Worm (Caenorhabditis elegans) whole organism, L4 larva: Measurements from ENCODE around the gene madf-8.
A peak's percentile ranks its signal among the peaks of the same experiment; 100 is the strongest.

Experiments used
- R02D3.7 ChIP-seq: fragments of 150-350 bp; sonication (generic microtip); optimal IDR thresholded peaks from 3 replicates; lab custom pipeline; 2014; ENCODE audit warnings: missing biosample characterization, missing genetic modification characterization
- T26A8.4 ChIP-seq: fragments of 200-800 bp; sonication (Bioruptor generic); IDR thresholded peaks from 2 replicates; pipeline ENCODE4 v1.3.6; 2022; ENCODE audit warnings: missing genetic modification characterization, missing compliant biosample characterization
- Y75B8A.6 ChIP-seq: fragments of 200-800 bp; sonication (Bioruptor generic); IDR thresholded peaks from 2 replicates; pipeline ENCODE4 v1.3.6; 2022; ENCODE audit warnings: missing genetic modification reagents, missing genetic modification characterization, missing compliant biosample characterization
- ZK546.5 ChIP-seq, 2 experiments: sonication (generic microtip); optimal IDR thresholded peaks; 2 replicates each; lab custom pipeline; 2017; ENCODE audit warnings: missing biosample characterization in 2 of 2, missing genetic modification characterization in 2 of 2
- aly-2 ChIP-seq: sonication (generic microtip); optimal IDR thresholded peaks from 2 replicates; lab custom pipeline; 2018; ENCODE audit warnings: missing biosample characterization, missing genetic modification characterization
- arid-1 ChIP-seq: fragments of 200-800 bp; sonication (Bioruptor generic); conservative IDR thresholded peaks from 2 replicates; pipeline ENCODE4 v1.3.6; 2022; ENCODE audit warnings: missing genetic modification reagents, missing genetic modification characterization, missing compliant biosample characterization
- attf-4 ChIP-seq: sonication (generic microtip); optimal IDR thresholded peaks from 3 replicates; lab custom pipeline; 2017; ENCODE audit warnings: missing biosample characterization, missing genetic modification characterization
- ceh-20 ChIP-seq: fragments of 200-800 bp; sonication (Bioruptor generic); IDR thresholded peaks from 2 replicates; pipeline ENCODE4 v1.3.6; 2022; ENCODE audit warnings: missing genetic modification reagents, missing genetic modification characterization, missing compliant biosample characterization
- ceh-62 ChIP-seq: sonication (generic microtip); optimal IDR thresholded peaks from 2 replicates; lab custom pipeline; 2017; ENCODE audit warnings: missing biosample characterization, missing genetic modification characterization
- ceh-82 ChIP-seq: sonication (generic microtip); optimal IDR thresholded peaks from 2 replicates; lab custom pipeline; 2017; ENCODE audit warnings: missing biosample characterization, missing genetic modification characterization
- ces-1 ChIP-seq: fragments of 150-350 bp; sonication (generic microtip); optimal IDR thresholded peaks from 4 replicates; lab custom pipeline; 2014; ENCODE audit warnings: missing biosample characterization, missing genetic modification reagents, missing genetic modification characterization
- daf-12 ChIP-seq: fragments of 150-350 bp; optimal IDR thresholded peaks from 2 replicates; lab custom pipeline; 2014; ENCODE audit warnings: missing biosample characterization, missing genetic modification reagents, missing genetic modification characterization
- daf-8 ChIP-seq: fragments of 200-800 bp; sonication (Bioruptor generic); IDR thresholded peaks from 2 replicates; pipeline ENCODE4 v1.3.6; 2022; ENCODE audit warnings: missing genetic modification characterization, missing compliant biosample characterization
- dmd-8 ChIP-seq: fragments of 200-800 bp; sonication (Bioruptor generic); IDR thresholded peaks from 2 replicates; pipeline ENCODE4 v1.3.6; 2022; ENCODE audit warnings: missing genetic modification characterization, missing compliant biosample characterization
- dpl-1 ChIP-seq: fragments of 150-350 bp; optimal IDR thresholded peaks from 2 replicates; lab custom pipeline; 2014; ENCODE audit warnings: missing biosample characterization, missing genetic modification reagents, missing genetic modification characterization
- duxl-1 ChIP-seq: sonication (generic microtip); optimal IDR thresholded peaks from 2 replicates; lab custom pipeline; 2016; ENCODE audit warnings: mild to moderate bottlenecking, missing genetic modification characterization, moderate library complexity, missing compliant biosample characterization; ENCODE audit not compliant: poor library complexity
- dve-1 ChIP-seq: sonication (generic microtip); optimal IDR thresholded peaks from 2 replicates; lab custom pipeline; 2017; ENCODE audit warnings: antibody characterized with exemption, mild to moderate bottlenecking, missing genetic modification characterization, missing compliant biosample characterization; ENCODE audit not compliant: insufficient read depth
- egl-43 ChIP-seq: fragments of 200-800 bp; sonication (Bioruptor generic); IDR thresholded peaks from 2 replicates; pipeline ENCODE4 v1.3.6; 2022; ENCODE audit warnings: missing genetic modification reagents, missing genetic modification characterization, missing compliant biosample characterization
- fkh-10 ChIP-seq: fragments of 150-350 bp; optimal IDR thresholded peaks from 2 replicates; lab custom pipeline; 2014; ENCODE audit warnings: missing biosample characterization, missing genetic modification reagents, missing genetic modification characterization
- fos-1 ChIP-seq: fragments of 150-350 bp; optimal IDR thresholded peaks from 2 replicates; lab custom pipeline; 2014; ENCODE audit warnings: missing biosample characterization, missing genetic modification characterization
- gei-8 ChIP-seq: fragments of 200-800 bp; sonication (Bioruptor generic); optimal IDR thresholded peaks from 2 replicates; lab custom pipeline; 2018; ENCODE audit warnings: mild to moderate bottlenecking, missing genetic modification characterization, missing compliant biosample characterization
- hif-1 ChIP-seq, 2 experiments: sonication (generic microtip); optimal IDR thresholded peaks; 2 replicates each; lab custom pipeline; 2016 to 2017; ENCODE audit warnings: missing compliant biosample characterization in 2 of 2, missing genetic modification characterization in 2 of 2, missing genetic modification reagents in 2 of 2, missing genotype in 2 of 2, mild to moderate bottlenecking in 1 of 2
- hlh-30 ChIP-seq: sonication (generic microtip); optimal IDR thresholded peaks from 2 replicates; lab custom pipeline; 2017; ENCODE audit warnings: antibody characterized with exemption, mild to moderate bottlenecking, missing genetic modification characterization, missing compliant biosample characterization; ENCODE audit not compliant: insufficient read depth
- lim-7 ChIP-seq: fragments of 200-800 bp; sonication (Bioruptor generic); IDR thresholded peaks from 2 replicates; pipeline ENCODE4 v1.3.6; 2022; ENCODE audit warnings: missing genetic modification characterization, missing compliant biosample characterization
- lin-13 ChIP-seq: fragments of 150-350 bp; optimal IDR thresholded peaks from 2 replicates; lab custom pipeline; 2014; ENCODE audit warnings: missing biosample characterization, missing genetic modification reagents, missing genetic modification characterization
- lin-29 ChIP-seq: fragments of 200-800 bp; sonication (Bioruptor generic); IDR thresholded peaks from 2 replicates; pipeline ENCODE4 v1.3.6; 2022; ENCODE audit warnings: missing genetic modification reagents, missing genetic modification characterization, missing compliant biosample characterization
- lin-38 ChIP-seq: fragments of 200-800 bp; sonication (Bioruptor generic); IDR thresholded peaks from 2 replicates; pipeline ENCODE4 v1.3.6; 2022; ENCODE audit warnings: missing genetic modification reagents, missing genetic modification characterization, missing compliant biosample characterization
- lsy-2 ChIP-seq, 2 experiments: fragments of 150-350 bp in 1 of 2; sonication (generic microtip) in 1 of 2; optimal IDR thresholded peaks; 2 replicates each; lab custom pipeline; 2014 to 2017; ENCODE audit warnings: missing biosample characterization in 2 of 2, missing genetic modification characterization in 2 of 2
- mdl-1 ChIP-seq, 2 experiments: fragments of 150-350 bp in 1 of 2; sonication (generic microtip) in 1 of 2; optimal IDR thresholded peaks; 2 replicates each; lab custom pipeline; 2014 to 2017; ENCODE audit warnings: missing biosample characterization in 2 of 2, missing genetic modification characterization in 2 of 2
- mes-2 ChIP-seq: sonication (generic microtip); optimal IDR thresholded peaks from 2 replicates; lab custom pipeline; 2016; ENCODE audit warnings: missing genotype, mild to moderate bottlenecking, missing genetic modification characterization, missing compliant biosample characterization; ENCODE audit not compliant: poor library complexity, severe bottlenecking
- nhr-102 ChIP-seq: sonication (generic microtip); optimal IDR thresholded peaks from 2 replicates; lab custom pipeline; 2016; ENCODE audit warnings: mild to moderate bottlenecking, missing genetic modification characterization, moderate library complexity, missing compliant biosample characterization
- nhr-11 ChIP-seq: fragments of 150-350 bp; optimal IDR thresholded peaks from 2 replicates; lab custom pipeline; 2014; ENCODE audit warnings: missing biosample characterization, missing genetic modification characterization
- nhr-111 ChIP-seq: fragments of 200-800 bp; sonication (Bioruptor generic); optimal IDR thresholded peaks from 2 replicates; lab custom pipeline; 2018; ENCODE audit warnings: mild to moderate bottlenecking, missing genetic modification characterization, missing compliant biosample characterization
- nhr-25 ChIP-seq: sonication (generic microtip); optimal IDR thresholded peaks from 2 replicates; lab custom pipeline; 2017; ENCODE audit warnings: missing genetic modification characterization, mild to moderate bottlenecking, missing compliant biosample characterization, antibody characterized with exemption, moderate library complexity, borderline replicate concordance; ENCODE audit not compliant: insufficient read depth
- nhr-28 ChIP-seq: fragments of 150-350 bp; optimal IDR thresholded peaks from 2 replicates; lab custom pipeline; 2014; ENCODE audit warnings: missing biosample characterization, missing genetic modification characterization
- nhr-41 ChIP-seq: fragments of 200-800 bp; sonication (Bioruptor generic); IDR thresholded peaks from 2 replicates; pipeline ENCODE4 v1.3.6; 2022; ENCODE audit warnings: missing genetic modification reagents, missing genetic modification characterization, missing compliant biosample characterization
- nhr-6 ChIP-seq: fragments of 150-350 bp; optimal IDR thresholded peaks from 2 replicates; lab custom pipeline; 2014; ENCODE audit warnings: missing biosample characterization, missing genetic modification characterization
- rbr-2 ChIP-seq: sonication (generic microtip); optimal IDR thresholded peaks from 2 replicates; lab custom pipeline; 2016; ENCODE audit warnings: missing genotype, missing genetic modification characterization, missing compliant biosample characterization
- sdz-12 ChIP-seq: fragments of 200-800 bp; sonication (Bioruptor generic); optimal IDR thresholded peaks from 2 replicates; lab custom pipeline; 2018; ENCODE audit warnings: mild to moderate bottlenecking, missing genetic modification characterization, missing compliant biosample characterization
- tra-1 ChIP-seq: fragments of 200-800 bp; sonication (Bioruptor generic); IDR thresholded peaks from 2 replicates; pipeline ENCODE4 v1.3.6; 2022; ENCODE audit warnings: missing genetic modification reagents, missing genetic modification characterization, missing compliant biosample characterization
- zag-1 ChIP-seq: fragments of 150-350 bp; optimal IDR thresholded peaks from 2 replicates; lab custom pipeline; 2014; ENCODE audit warnings: missing biosample characterization, missing genetic modification characterization

Gene madf-8

DNA sequence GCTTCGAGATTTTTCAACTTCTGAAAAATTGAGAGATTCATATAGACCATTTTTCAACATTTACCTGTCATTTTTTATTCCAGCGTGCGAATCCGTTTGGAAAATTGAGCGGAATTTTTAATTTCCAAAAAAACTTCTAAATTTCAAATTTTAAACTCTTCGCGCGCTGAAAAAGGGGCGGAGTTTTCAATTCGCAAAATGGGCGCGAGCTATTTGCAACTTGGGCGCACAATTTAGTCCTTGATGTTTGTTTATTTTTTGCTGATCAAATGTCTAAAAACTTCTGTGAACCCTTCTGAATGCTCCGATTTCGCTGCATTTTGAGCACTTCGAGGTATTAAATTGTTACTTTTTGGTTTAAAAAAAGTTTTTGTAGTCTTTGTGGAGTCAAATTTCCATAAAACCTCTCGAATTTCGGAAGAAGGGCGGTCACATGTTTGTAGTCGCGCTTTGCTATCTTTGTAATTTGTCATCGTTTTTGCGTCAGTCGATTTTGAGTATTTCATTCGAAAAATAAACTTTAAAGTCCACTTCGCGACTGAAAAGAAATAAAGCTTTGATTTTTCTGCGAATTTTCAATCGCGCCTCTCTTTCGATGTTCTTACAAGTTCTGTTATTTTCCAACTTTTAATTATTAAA lies at the start of gene madf-8, which contains the start of gene gsr-1:
madf-8 (minus strand) TSS at position 156 of the 639 bp plus-strand sequence.
gsr-1 (plus strand) TSS at position 231 of the 639 bp plus-strand sequence.
- no peak for TF ChIP-seq fos-1
- no peak for TF ChIP-seq tra-1
- TF ChIP-seq dpl-1 (GFP tag; lab: Kevin White, UChicago), result peak; percentile 75
- peak; percentile 90 for TF ChIP-seq nhr-28 (tag; lab: Kevin White, UChicago)
- TF ChIP-seq mes-2, result peak; percentile 80
- TF ChIP-seq hlh-30, result peak; percentile 21
- peak in 1 of 2 experiments; percentile 4 for TF ChIP-seq hif-1 (tag; optimal IDR thresholded peaks at IDR 0.05; lab: Kevin White, UChicago)
- TF ChIP-seq dve-1, result peak; percentile 22
- peak in 1 of 2 experiments; percentile 26 for TF ChIP-seq lsy-2 (tag; optimal IDR thresholded peaks at IDR 0.05; lab: Kevin White, UChicago)
- peak; percentile 45 for TF ChIP-seq nhr-11 (tag; lab: Kevin White, UChicago)
- no peak for TF ChIP-seq attf-4 (tag; lab: Kevin White, UChicago)
- peak; percentile 27 for TF ChIP-seq lin-38 (GFP tag; lab: Robert Waterston, UW)

DNA sequence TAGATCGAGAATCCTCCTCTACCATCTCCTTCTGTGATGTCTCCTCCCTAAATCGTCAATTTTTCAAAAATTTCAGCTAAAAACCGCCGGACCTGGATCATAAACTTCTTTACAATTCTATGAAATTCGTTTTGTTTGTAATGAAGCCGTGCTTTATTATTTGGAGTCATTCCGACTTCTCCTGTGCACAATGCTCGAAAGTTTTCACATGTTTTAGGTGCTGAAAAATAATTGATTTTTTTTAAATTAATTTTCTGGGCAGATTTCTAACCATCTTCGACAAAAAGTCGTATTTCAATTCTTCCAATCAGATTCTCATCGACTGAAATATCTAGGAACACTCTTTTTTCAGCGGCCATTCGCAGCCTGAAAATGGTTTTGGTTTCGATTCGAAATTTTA lies 48.6 kb upstream of the madf-8 start, which contains the start of gene cyn-9:
cyn-9 (minus strand) TSS at position 366 of the 400 bp plus-strand sequence.
- 0 out of 2 replicates have a peak, but pooled peaks have one; percentile 10 for TF ChIP-seq arid-1 (GFP tag; lab: Robert Waterston, UW)
- TF ChIP-seq ces-1 (GFP tag; lab: Kevin White, UChicago), result no peak
- no peak for TF ChIP-seq lim-7 (GFP tag; lab: Robert Waterston, UW)
- TF ChIP-seq lin-38 (GFP tag; lab: Robert Waterston, UW), result peak; percentile 46
- TF ChIP-seq mdl-1 (tag; optimal IDR thresholded peaks at IDR 0.05; lab: Kevin White, UChicago), result no peak
- TF ChIP-seq R02D3.7, result no peak
- no peak for TF ChIP-seq lin-29 (GFP tag; lab: Robert Waterston, UW)
- TF ChIP-seq fkh-10 (GFP tag; lab: Kevin White, UChicago), result no peak
- no peak for TF ChIP-seq gei-8 (GFP tag; lab: Kevin White, UChicago)
- no peak for TF ChIP-seq egl-43 (GFP tag; lab: Robert Waterston, UW)
- TF ChIP-seq ceh-62 (tag; lab: Kevin White, UChicago), result no peak
- no peak for TF ChIP-seq rbr-2 (tag; lab: Kevin White, UChicago)
- no peak for TF ChIP-seq nhr-41
- 0 out of 2 replicates have a peak, but pooled peaks have one; percentile 22 for TF ChIP-seq Y75B8A.6 (GFP tag; lab: Robert Waterston, UW)
- no peak for TF ChIP-seq nhr-25 (tag; lab: Kevin White, UChicago)
- no peak for TF ChIP-seq dve-1
- no peak for TF ChIP-seq nhr-111 (GFP tag; lab: Kevin White, UChicago)
- no peak for TF ChIP-seq zag-1 (tag; lab: Kevin White, UChicago)
- no peak for TF ChIP-seq daf-8
- no peak for TF ChIP-seq ceh-20
- no peak for TF ChIP-seq lsy-2 (tag; optimal IDR thresholded peaks at IDR 0.05; lab: Kevin White, UChicago)
- no peak for TF ChIP-seq aly-2 (tag; lab: Kevin White, UChicago)
- no peak for TF ChIP-seq nhr-102 (tag; lab: Kevin White, UChicago)
- no peak for TF ChIP-seq nhr-6 (tag; lab: Kevin White, UChicago)
- no peak for TF ChIP-seq sdz-12 (GFP tag; lab: Kevin White, UChicago)
- no peak for TF ChIP-seq ceh-82 (tag; lab: Kevin White, UChicago)
- no peak for TF ChIP-seq lin-13 (GFP tag; lab: Kevin White, UChicago)
- no peak for TF ChIP-seq ZK546.5 (tag; optimal IDR thresholded peaks at IDR 0.05; lab: Kevin White, UChicago)
- TF ChIP-seq duxl-1 (tag; lab: Kevin White, UChicago), result peak; percentile 70
- peak; percentile 66 for TF ChIP-seq T26A8.4 (GFP tag; lab: Robert Waterston, UW)
- TF ChIP-seq daf-12 (tag; lab: Kevin White, UChicago), result no peak
- TF ChIP-seq dmd-8 (GFP tag; lab: Robert Waterston, UW), result no peak
